Fruit fly (Drosophila melanogaster): ENCODE measurements around the gene Cyp28a5.

The Cyp28a5 gene

dm6 chr2L:14024051-14024745 lies 47.1 kb downstream of the Cyp28a5 start (continued):
- TF ChIP-seq da (GFP tag; optimal IDR thresholded peaks at IDR 0.05) (peak; percentile 99), CG12391 (tag; optimal IDR thresholded peaks at IDR 0.05) (peak; percentile 97), CG16863 (GFP tag; optimal IDR thresholded peaks at IDR 0.05) (peak; percentile 99), CG12219 (GFP tag; optimal IDR thresholded peaks at IDR 0.05) (peak; percentile 99), en (GFP tag; optimal IDR thresholded peaks at IDR 0.05) (peak; percentile 99), slbo (GFP tag; IDR thresholded peaks at IDR 0.05) (peak; percentile 91), ato (GFP tag; IDR thresholded peaks at IDR 0.05; ENCODE audit: partially characterized antibody) (0 out of 2 replicates have a peak, but pooled peaks have one; percentile 49), fu2 (GFP tag; optimal IDR thresholded peaks at IDR 0.05) (peak; percentile 97), ap (GFP tag; IDR thresholded peaks at IDR 0.05) (peak; percentile 98), eve (GFP tag; optimal IDR thresholded peaks at IDR 0.05) (peak; percentile 49 to 98), CG11695 (GFP tag; IDR thresholded peaks at IDR 0.05) (peak; percentile 98), CG14441 (GFP tag; IDR thresholded peaks at IDR 0.05) (peak; percentile 97), CG43689 (GFP tag; IDR thresholded peaks at IDR 0.05) (peak; percentile 99), ewg (GFP tag; optimal IDR thresholded peaks at IDR 0.05) (peak; percentile 99), CG2129 (GFP tag; IDR thresholded peaks at IDR 0.05; ENCODE audit: partially characterized antibody) (no peak), B-H2 (GFP tag; optimal IDR thresholded peaks at IDR 0.05) (peak; percentile 99), wdn (GFP tag; IDR thresholded peaks at IDR 0.05) (peak; percentile 95), CG31388 (GFP tag; optimal IDR thresholded peaks at IDR 0.05) (peak; percentile 98), jigr1 (GFP tag; IDR thresholded peaks at IDR 0.05) (peak; percentile 76), Atf6 (GFP tag; IDR thresholded peaks at IDR 0.05) (peak; percentile 99), sim (GFP tag; IDR thresholded peaks at IDR 0.05) (peak; percentile 99), bsh (GFP tag; optimal IDR thresholded peaks at IDR 0.05) (peak; percentile 22 to 99), ftz-f1 (GFP tag; optimal IDR thresholded peaks at IDR 0.05) (peak; percentile 82), CG31365 (tag; optimal IDR thresholded peaks at IDR 0.05) (peak; percentile 96), onecut (GFP tag; IDR thresholded peaks at IDR 0.05) (peak; percentile 98), ase (GFP tag; IDR thresholded peaks at IDR 0.05) (peak; percentile 98), Eip74EF (GFP tag; optimal IDR thresholded peaks at IDR 0.05) (peak in 1 of 2 experiments; percentile 99), BEAF-32 (GFP tag; optimal IDR thresholded peaks at IDR 0.05) (peak; percentile 42), klu (GFP tag; IDR thresholded peaks at IDR 0.05) (peak; percentile 93), gfzf (GFP tag; optimal IDR thresholded peaks at IDR 0.05) (peak; percentile 50), CG4854 (GFP tag; optimal IDR thresholded peaks at IDR 0.05) (peak; percentile 99), twi (tag; optimal IDR thresholded peaks at IDR 0.05) (peak; percentile 99), CG6175 (GFP tag; IDR thresholded peaks at IDR 0.05) (peak; percentile 96), dimm (GFP tag; IDR thresholded peaks at IDR 0.05) (peak; percentile 95), Deaf1 (tag; optimal IDR thresholded peaks at IDR 0.05) (peak; percentile 84), pho (GFP tag; optimal IDR thresholded peaks at IDR 0.05) (peak; percentile 99), lab (GFP tag; optimal IDR thresholded peaks at IDR 0.05) (peak; percentile 100), pros (GFP tag; optimal IDR thresholded peaks at IDR 0.05) (peak; percentile 69), pb (GFP tag; optimal IDR thresholded peaks at IDR 0.05) (peak; percentile 99), CG7839 (tag; optimal IDR thresholded peaks at IDR 0.05) (peak; percentile 95), dmrt11E (tag; optimal IDR thresholded peaks at IDR 0.05) (peak; percentile 99), Mes4 (GFP tag; optimal IDR thresholded peaks at IDR 0.05) (peak; percentile 100), CG30403 (GFP tag; optimal IDR thresholded peaks at IDR 0.05) (peak; percentile 92), CG7963 (GFP tag; IDR thresholded peaks at IDR 0.05; ENCODE audit: partially characterized antibody) (no peak), H15 (GFP tag; IDR thresholded peaks at IDR 0.05) (peak; percentile 98), sd (tag; optimal IDR thresholded peaks at IDR 0.05) (peak; percentile 98), E2f1 (GFP tag; IDR thresholded peaks at IDR 0.05) (peak; percentile 97), zfh1 (GFP tag; IDR thresholded peaks at IDR 0.05) (peak; percentile 99), gce (GFP tag; IDR thresholded peaks at IDR 0.05) (peak; percentile 100), chm (GFP tag; IDR thresholded peaks at IDR 0.05) (peak; percentile 100)
